Worm (Caenorhabditis elegans) whole organism, L1 larva: ENCODE measurements around the gene rde-1.

Experiments
- alr-1 ChIP-seq: fragments of 200-800 bp; sonication (Bioruptor generic); optimal IDR thresholded peaks from 2 replicates; lab custom pipeline; 2018; ENCODE audit warnings: borderline replicate concordance, mild to moderate bottlenecking, missing genetic modification characterization, missing compliant biosample characterization
- aly-2 ChIP-seq: fragments of 150-350 bp; optimal IDR thresholded peaks from 2 replicates; lab custom pipeline; 2014; ENCODE audit warnings: missing biosample characterization, missing genetic modification characterization
- blmp-1 ChIP-seq: fragments of 150-350 bp; optimal IDR thresholded peaks from 2 replicates; lab custom pipeline; 2014; ENCODE audit warnings: missing biosample characterization, missing genetic modification characterization
- ces-1 ChIP-seq: fragments of 150-350 bp; optimal IDR thresholded peaks from 2 replicates; lab custom pipeline; 2014; ENCODE audit warnings: missing biosample characterization, missing genetic modification reagents, missing genetic modification characterization
- dsc-1 ChIP-seq: sonication (generic microtip); optimal IDR thresholded peaks from 2 replicates; lab custom pipeline; 2016; ENCODE audit warnings: mild to moderate bottlenecking, missing genetic modification characterization, missing compliant biosample characterization
- efl-3 ChIP-seq: fragments of 200-800 bp; sonication (Bioruptor generic); optimal IDR thresholded peaks from 2 replicates; lab custom pipeline; 2018; ENCODE audit warnings: mild to moderate bottlenecking, missing genetic modification characterization, missing compliant biosample characterization
- egl-13 ChIP-seq: sonication (generic microtip); optimal IDR thresholded peaks from 2 replicates; lab custom pipeline; 2016; ENCODE audit warnings: missing genotype, missing genetic modification reagents, missing genetic modification characterization, missing compliant biosample characterization
- elt-2 ChIP-seq: sonication (generic microtip); optimal IDR thresholded peaks from 2 replicates; lab custom pipeline; 2016; ENCODE audit warnings: missing genetic modification characterization, mild to moderate bottlenecking, inconsistent platforms, missing compliant biosample characterization, missing genetic modification reagents
- elt-3 ChIP-seq, 6 experiments: fragments of 150-350 bp in 1 of 6; sonication (generic microtip); optimal IDR thresholded peaks; 2 replicates each; lab custom pipeline; 2017 to 2018; ENCODE audit warnings: missing biosample characterization in 6 of 6, missing genetic modification characterization in 6 of 6, inconsistent platforms in 1 of 6
- ets-5 ChIP-seq: fragments of 200-800 bp; sonication (Bioruptor generic); IDR thresholded peaks from 2 replicates; pipeline ENCODE4 v1.3.6; 2022; ENCODE audit warnings: missing genetic modification characterization, missing compliant biosample characterization
- grh-1 ChIP-seq: fragments of 200-800 bp; sonication (Bioruptor generic); IDR thresholded peaks from 2 replicates; pipeline ENCODE4 v1.3.6; 2022; ENCODE audit warnings: missing genetic modification reagents, missing genetic modification characterization, missing compliant biosample characterization
- irx-1 ChIP-seq: sonication (generic microtip); optimal IDR thresholded peaks from 2 replicates; lab custom pipeline; 2016; ENCODE audit warnings: missing genetic modification characterization, missing compliant biosample characterization
- lin-13 ChIP-seq: fragments of 150-350 bp; optimal IDR thresholded peaks from 2 replicates; lab custom pipeline; 2014; ENCODE audit warnings: missing biosample characterization, missing genetic modification reagents, missing genetic modification characterization
- lin-14 ChIP-seq: fragments of 200-800 bp; sonication (Bioruptor generic); optimal IDR thresholded peaks from 2 replicates; lab custom pipeline; 2018; ENCODE audit warnings: mild to moderate bottlenecking, missing genetic modification characterization, moderate library complexity, missing compliant biosample characterization
- lin-15B ChIP-seq: fragments of 150-350 bp; sonication (generic microtip); optimal IDR thresholded peaks from 3 replicates; lab custom pipeline; 2014; ENCODE audit warnings: missing biosample characterization, missing genetic modification characterization
- lin-35 ChIP-seq, 2 experiments: fragments of 150-350 bp; optimal IDR thresholded peaks; 2 replicates each; lab custom pipeline; 2014; ENCODE audit warnings: missing biosample characterization in 2 of 2, missing genetic modification characterization in 2 of 2, missing genetic modification reagents in 2 of 2
- lin-39 ChIP-seq: fragments of 150-350 bp; optimal IDR thresholded peaks from 2 replicates; lab custom pipeline; 2014; ENCODE audit warnings: missing biosample characterization, missing genetic modification reagents, missing genetic modification characterization
- lsy-2 ChIP-seq, 2 experiments: fragments of 150-350 bp; optimal IDR thresholded peaks; 2 replicates each; lab custom pipeline; 2014; ENCODE audit warnings: missing biosample characterization in 2 of 2, missing genetic modification characterization in 2 of 2
- mab-9 ChIP-seq: fragments of 200-800 bp; sonication (Bioruptor generic); IDR thresholded peaks from 2 replicates; pipeline ENCODE4 v1.3.6; 2022; ENCODE audit warnings: missing genetic modification reagents, missing genetic modification characterization, missing compliant biosample characterization
- mdl-1 ChIP-seq, 2 experiments: fragments of 150-350 bp; optimal IDR thresholded peaks; 2 replicates each; lab custom pipeline; 2014 to 2017; ENCODE audit warnings: missing biosample characterization in 2 of 2, missing genetic modification characterization in 2 of 2, inconsistent platforms in 1 of 2
- mep-1 ChIP-seq: fragments of 150-350 bp; optimal IDR thresholded peaks from 2 replicates; lab custom pipeline; 2014; ENCODE audit warnings: missing biosample characterization, missing genetic modification characterization
- nhr-12 ChIP-seq: sonication (generic microtip); optimal IDR thresholded peaks from 2 replicates; lab custom pipeline; 2017; ENCODE audit warnings: missing biosample characterization, missing genetic modification characterization
- nhr-20 ChIP-seq: sonication (generic microtip); optimal IDR thresholded peaks from 2 replicates; lab custom pipeline; 2016; ENCODE audit warnings: mild to moderate bottlenecking, missing genetic modification characterization, missing compliant biosample characterization
- nhr-237 ChIP-seq: fragments of 150-350 bp; optimal IDR thresholded peaks from 2 replicates; lab custom pipeline; 2014; ENCODE audit warnings: missing biosample characterization, missing genetic modification characterization
- nhr-77 ChIP-seq: fragments of 150-350 bp; optimal IDR thresholded peaks from 2 replicates; lab custom pipeline; 2014; ENCODE audit warnings: missing biosample characterization, missing genetic modification characterization
- nhr-85 ChIP-seq: sonication (generic microtip); peaks from one replicate; lab custom pipeline; 2016; ENCODE audit warnings: missing genetic modification characterization, inconsistent platforms, missing compliant biosample characterization
- pag-3 ChIP-seq: sonication (generic microtip); optimal IDR thresholded peaks from 2 replicates; lab custom pipeline; 2017; ENCODE audit warnings: missing genetic modification characterization, mild to moderate bottlenecking, missing compliant biosample characterization, antibody characterized with exemption, borderline replicate concordance; ENCODE audit not compliant: insufficient read depth
- pax-3 ChIP-seq: fragments of 200-800 bp; sonication (Bioruptor generic); optimal IDR thresholded peaks from 2 replicates; lab custom pipeline; 2018; ENCODE audit warnings: mild to moderate bottlenecking, missing genetic modification characterization, moderate library complexity, missing compliant biosample characterization
- rnt-1 ChIP-seq: sonication (generic microtip); optimal IDR thresholded peaks from 2 replicates; lab custom pipeline; 2016; ENCODE audit warnings: mild to moderate bottlenecking, missing genetic modification characterization, moderate library complexity, missing compliant biosample characterization
- skn-1 ChIP-seq: fragments of 150-350 bp; optimal IDR thresholded peaks from 2 replicates; lab custom pipeline; 2014; ENCODE audit warnings: missing biosample characterization, missing genetic modification characterization
- snpc-4 ChIP-seq: fragments of 150-350 bp; optimal IDR thresholded peaks from 2 replicates; lab custom pipeline; 2014; ENCODE audit warnings: missing biosample characterization, missing genetic modification characterization
- snu-23 ChIP-seq: sonication (generic microtip); optimal IDR thresholded peaks from 2 replicates; lab custom pipeline; 2016; ENCODE audit warnings: missing genetic modification characterization, missing compliant biosample characterization
- sptf-1 ChIP-seq: fragments of 150-350 bp; optimal IDR thresholded peaks from 2 replicates; lab custom pipeline; 2014; ENCODE audit warnings: missing biosample characterization, missing genetic modification characterization
- sup-37 ChIP-seq: fragments of 200-800 bp; sonication (Bioruptor generic); optimal IDR thresholded peaks from 2 replicates; lab custom pipeline; 2018; ENCODE audit warnings: mild to moderate bottlenecking, missing genetic modification characterization, missing compliant biosample characterization
- unc-30 ChIP-seq: sonication (generic microtip); optimal IDR thresholded peaks from 2 replicates; lab custom pipeline; 2017; ENCODE audit warnings: missing biosample characterization, missing genetic modification characterization
- unc-98 ChIP-seq: fragments of 200-800 bp; sonication (Bioruptor generic); IDR thresholded peaks from 2 replicates; pipeline ENCODE4 v1.3.6; 2022; ENCODE audit warnings: missing genetic modification characterization, missing compliant biosample characterization
- vab-15 ChIP-seq: sonication (generic microtip); optimal IDR thresholded peaks from 2 replicates; lab custom pipeline; 2017; ENCODE audit warnings: missing genotype, mild to moderate bottlenecking, missing genetic modification characterization, missing compliant biosample characterization
- xbp-1 ChIP-seq: sonication (generic microtip); optimal IDR thresholded peaks from 2 replicates; lab custom pipeline; 2016; ENCODE audit warnings: missing genetic modification characterization, missing compliant biosample characterization

The rde-1 gene

ce11 chrV:10003315-10003969 lies 12.0 kb upstream of the rde-1 start (continued):
- TF ChIP-seq lin-13 (peak; percentile 21), snpc-4 (tag; lab: Kevin White, UChicago) (peak; percentile 33), unc-30 (tag; lab: Kevin White, UChicago) (no peak), alr-1 (no peak), nhr-77 (tag; lab: Kevin White, UChicago) (peak; percentile 31), mab-9 (GFP tag; lab: Robert Waterston, UW) (no peak), skn-1 (tag; lab: Kevin White, UChicago) (peak; percentile 49), ets-5 (GFP tag; lab: Robert Waterston, UW) (no peak), pag-3 (peak; percentile 15), sup-37 (GFP tag; lab: Kevin White, UChicago) (no peak), sptf-1 (tag; lab: Kevin White, UChicago) (no peak), nhr-12 (no peak), dsc-1 (tag; lab: Kevin White, UChicago) (peak; percentile 40), lsy-2 (tag; optimal IDR thresholded peaks at IDR 0.05; lab: Kevin White, UChicago) (peak; percentile 56 to 83), blmp-1 (peak; percentile 70)

- TF ChIP-seq mab-9 (GFP tag; lab: Robert Waterston, UW) (no peak), lin-35 (GFP tag; optimal IDR thresholded peaks at IDR 0.05; lab: Kevin White, UChicago) (peak in 1 of 2 experiments; percentile 33), sup-37 (GFP tag; lab: Kevin White, UChicago) (no peak), pax-3 (tag; lab: Kevin White, UChicago) (no peak), nhr-85 (tag; lab: Kevin White, UChicago) (peak; percentile 69), nhr-12 (no peak), irx-1 (tag; lab: Kevin White, UChicago) (no peak), nhr-20 (peak; percentile 25), mep-1 (peak; percentile 31), elt-2 (tag; lab: Kevin White, UChicago) (no peak), lin-39 (no peak), efl-3 (GFP tag; lab: Kevin White, UChicago) (no peak), unc-98 (no peak), ces-1 (GFP tag; lab: Kevin White, UChicago) (no peak), lin-15B (tag; lab: Kevin White, UChicago) (no peak), lin-14 (peak; percentile 70), lsy-2 (tag; optimal IDR thresholded peaks at IDR 0.05; lab: Kevin White, UChicago) (no peak), mdl-1 (tag; optimal IDR thresholded peaks at IDR 0.05; lab: Kevin White, UChicago) (no peak), snu-23 (GFP tag; lab: Kevin White, UChicago) (peak; percentile 40), xbp-1 (tag; lab: Kevin White, UChicago) (peak; percentile 44), egl-13 (tag; lab: Kevin White, UChicago) (no peak), sptf-1 (tag; lab: Kevin White, UChicago) (no peak), blmp-1 (peak; percentile 78), nhr-237 (tag; lab: Kevin White, UChicago) (no peak), elt-3 (tag; optimal IDR thresholded peaks at IDR 0.05; lab: Kevin White, UChicago) (peak in 1 of 6 experiments; percentile 16), grh-1 (GFP tag; lab: Robert Waterston, UW) (peak; percentile 68), vab-15 (tag; lab: Kevin White, UChicago) (no peak)
Measured at ce11 chrV:10002720-10003119, 11.3 kb upstream of the rde-1 start.

ce11 chrV:10000760-10001159 lies 9.3 kb upstream of the rde-1 start, which contains the start of gene K08H10.10:
Gene K08H10.10 (plus strand): TSS chrV:10001060.
- no peak for TF ChIP-seq rnt-1 (tag; lab: Kevin White, UChicago)
- no peak for TF ChIP-seq nhr-77 (tag; lab: Kevin White, UChicago)
- TF ChIP-seq aly-2 (tag; lab: Kevin White, UChicago): no peak
- TF ChIP-seq sup-37 (GFP tag; lab: Kevin White, UChicago): no peak
- no peak for TF ChIP-seq nhr-20
